Worm (Caenorhabditis elegans) whole organism, L2 larva: ENCODE measurements around the gene lgc-39.

Experiments used
- ama-1 ChIP-seq: fragments of 150-350 bp; optimal IDR thresholded peaks from 2 replicates; lab custom pipeline; 2018; ENCODE audit warnings: inconsistent platforms
- lin-13 ChIP-seq: fragments of 150-350 bp; optimal IDR thresholded peaks from 2 replicates; lab custom pipeline; 2014; ENCODE audit warnings: missing biosample characterization, missing genetic modification reagents, missing genetic modification characterization
- lsy-2 ChIP-seq, 2 experiments: fragments of 150-350 bp in 1 of 2; sonication (generic microtip) in 1 of 2; optimal IDR thresholded peaks; 2 replicates each; lab custom pipeline; 2014 to 2017; ENCODE audit warnings: missing biosample characterization in 2 of 2, missing genetic modification characterization in 2 of 2
- snpc-4 ChIP-seq: fragments of 150-350 bp; optimal IDR thresholded peaks from 2 replicates; lab custom pipeline; 2014; ENCODE audit warnings: missing biosample characterization, missing genetic modification characterization
- ztf-4 ChIP-seq: fragments of 150-350 bp; optimal IDR thresholded peaks from 2 replicates; lab custom pipeline; 2014; ENCODE audit warnings: missing biosample characterization, missing genetic modification characterization

DNA sequence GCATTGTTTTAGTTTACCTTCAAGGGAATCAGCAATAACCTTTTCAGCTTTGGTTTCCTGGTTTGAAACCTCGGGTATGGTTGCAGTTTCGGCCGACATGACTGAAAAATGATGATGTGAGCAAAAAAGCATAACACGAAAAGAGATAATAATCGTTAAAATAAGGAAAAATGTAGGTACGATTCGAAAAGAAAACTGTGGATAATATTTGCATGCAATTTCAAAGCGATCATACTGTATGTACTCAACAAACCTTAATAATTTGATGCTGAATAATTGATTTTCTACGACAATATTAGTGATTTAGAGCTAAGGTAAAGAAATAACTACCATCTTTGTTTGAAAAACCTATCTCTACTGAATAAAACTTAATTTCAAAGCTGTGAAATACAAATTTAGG is 20.7 kb downstream of the lgc-39 start, which contains the start of gene attf-2:
- TF ChIP-seq lin-13 (GFP tag; lab: Kevin White, UChicago), result no peak
- TF ChIP-seq lsy-2 (tag; optimal IDR thresholded peaks at IDR 0.05; lab: Kevin White, UChicago), result no peak
- no peak for TF ChIP-seq ztf-4 (tag; lab: Kevin White, UChicago)
- no peak for TF ChIP-seq snpc-4 (tag; lab: Kevin White, UChicago)
- no peak for TF ChIP-seq ama-1
